Fruit fly (Drosophila melanogaster): Measurements from ENCODE around the gene CG33689.

CG33689 gene

DNA sequence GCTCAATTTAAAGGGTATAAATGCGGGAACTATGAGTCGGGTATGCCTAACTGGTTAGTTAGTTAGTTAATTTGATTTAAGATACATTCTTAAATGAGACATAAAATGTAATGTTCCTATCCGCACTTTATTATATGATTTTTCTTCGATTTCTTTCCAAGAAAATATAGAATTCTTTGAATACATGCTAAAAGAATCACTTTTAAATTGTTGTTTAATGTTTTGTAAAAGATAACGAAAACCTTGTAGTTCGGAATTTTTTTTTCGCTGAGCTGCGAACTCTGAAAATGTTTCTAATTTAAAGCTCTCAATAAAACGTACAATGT, 40.0 kb upstream of the CG33689 start (continued):
- TF ChIP-seq CG2129 (GFP tag; IDR thresholded peaks at IDR 0.05; ENCODE audit: partially characterized antibody), result no peak
- TF ChIP-seq ab (GFP tag; optimal IDR thresholded peaks at IDR 0.05), result no peak
- TF ChIP-seq stc (GFP tag; IDR thresholded peaks at IDR 0.05), result no peak
- TF ChIP-seq CG8359 (GFP tag; optimal IDR thresholded peaks at IDR 0.05; ENCODE audit: borderline replicate concordance), result no peak
- TF ChIP-seq CG9817 (tag; optimal IDR thresholded peaks at IDR 0.05), result peak; percentile 14
- no peak for TF ChIP-seq Eip74EF (GFP tag; optimal IDR thresholded peaks at IDR 0.05)
- TF ChIP-seq mam (GFP tag; optimal IDR thresholded peaks at IDR 0.05), result peak; percentile 36
- TF ChIP-seq Ets65A (GFP tag), result no peak
- peak; percentile 21 for TF ChIP-seq schlank (tag; optimal IDR thresholded peaks at IDR 0.05)
- TF ChIP-seq cad (GFP tag; optimal IDR thresholded peaks at IDR 0.05), result no peak
- TF ChIP-seq Mrtf (GFP tag; IDR thresholded peaks at IDR 0.05), result no peak
- TF ChIP-seq bcd (GFP tag; optimal IDR thresholded peaks at IDR 0.05), result no peak
- TF ChIP-seq BtbVII (GFP tag; optimal IDR thresholded peaks at IDR 0.05), result no peak
- no peak for TF ChIP-seq CG15479 (GFP tag; optimal IDR thresholded peaks at IDR 0.05)
- peak; percentile 12 for TF ChIP-seq CG12659 (GFP tag; optimal IDR thresholded peaks at IDR 0.05)
- TF ChIP-seq exex (tag; optimal IDR thresholded peaks at IDR 0.05), result peak; percentile 5
- no peak for TF ChIP-seq CG13296 (GFP tag; optimal IDR thresholded peaks at IDR 0.05)
- no peak for TF ChIP-seq CG10654 (GFP tag; optimal IDR thresholded peaks at IDR 0.05)
- no peak for TF ChIP-seq CG9437 (GFP tag; optimal IDR thresholded peaks at IDR 0.05)
- no peak for TF ChIP-seq Optix (GFP tag; IDR thresholded peaks at IDR 0.05)
- no peak for TF ChIP-seq zf30C (GFP tag; optimal IDR thresholded peaks at IDR 0.05)
- TF ChIP-seq aop (GFP tag; IDR thresholded peaks at IDR 0.05), result no peak
- no peak for TF ChIP-seq CG13624 (GFP tag; optimal IDR thresholded peaks at IDR 0.05)
- no peak for TF ChIP-seq Dek (tag; optimal IDR thresholded peaks at IDR 0.05)
- peak; percentile 35 for TF ChIP-seq CG30403 (GFP tag; optimal IDR thresholded peaks at IDR 0.05)

DNA sequence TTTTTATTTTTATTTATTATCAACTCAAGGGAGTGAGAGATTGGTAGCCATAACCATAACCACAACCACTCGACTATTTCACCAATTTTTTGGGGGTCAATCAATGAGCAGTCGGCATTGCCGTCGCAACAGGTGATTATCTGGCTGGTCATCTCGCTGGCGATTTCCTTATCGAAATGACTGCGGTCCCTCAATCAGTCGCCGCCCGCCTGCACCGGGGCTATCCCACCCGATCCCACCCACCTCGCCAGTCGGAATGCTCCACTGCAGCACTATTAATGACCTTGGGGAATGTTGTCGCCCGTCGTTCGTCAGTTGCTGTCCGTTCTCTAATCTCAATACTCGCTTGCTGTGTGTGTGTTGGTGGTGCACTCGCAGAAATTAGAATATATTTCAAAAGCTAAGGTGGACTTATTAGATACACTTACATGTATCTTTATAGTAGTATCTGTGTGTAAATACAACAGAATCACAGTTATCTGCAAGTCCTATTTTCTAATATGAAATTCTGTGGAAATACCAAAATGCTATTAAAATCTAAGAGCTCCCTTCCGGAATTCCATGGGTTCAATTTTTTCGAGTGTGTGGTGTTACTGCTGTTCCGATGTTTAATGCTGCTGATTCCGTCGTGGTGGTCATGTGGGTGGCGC, 39.5 kb upstream of the CG33689 start:
- peak; percentile 28; the same call in 1 of the 2 replicates for TF ChIP-seq CG10366 (GFP tag; IDR thresholded peaks at IDR 0.05)
- TF ChIP-seq CTCF (GFP tag; optimal IDR thresholded peaks at IDR 0.05), result no peak
- peak; percentile 62 for TF ChIP-seq CHES-1-like (GFP tag; optimal IDR thresholded peaks at IDR 0.05)
- peak; percentile 32; the same call in 1 of the 4 replicates for TF ChIP-seq Gug (GFP tag; IDR thresholded peaks at IDR 0.05)
- TF ChIP-seq CG17361 (GFP tag; IDR thresholded peaks at IDR 0.05), result peak; percentile 56; the same call in 2 of the 3 replicates
- peak; percentile 16 for TF ChIP-seq CG3163 (GFP tag; optimal IDR thresholded peaks at IDR 0.05)
- no peak for TF ChIP-seq CG5953 (GFP tag; IDR thresholded peaks at IDR 0.05)
- TF ChIP-seq Hey (tag; optimal IDR thresholded peaks at IDR 0.05), result no peak
- TF ChIP-seq pum (GFP tag; optimal IDR thresholded peaks at IDR 0.05), result peak; percentile 60
- peak; percentile 17 for TF ChIP-seq chn (GFP tag; optimal IDR thresholded peaks at IDR 0.05)
- no peak for TF ChIP-seq CG31365 (tag; optimal IDR thresholded peaks at IDR 0.05)
- peak; percentile 58 for TF ChIP-seq zfh2 (GFP tag; optimal IDR thresholded peaks at IDR 0.05)
- no peak for TF ChIP-seq bowl (GFP tag; IDR thresholded peaks at IDR 0.05)
- no peak for TF ChIP-seq zfh1 (GFP tag; IDR thresholded peaks at IDR 0.05)
- TF ChIP-seq gcm2 (GFP tag; optimal IDR thresholded peaks at IDR 0.05), result no peak
- TF ChIP-seq bbx (GFP tag; IDR thresholded peaks at IDR 0.05; ENCODE audit: partially characterized antibody), result no peak
- peak; percentile 46 for TF ChIP-seq Dek (tag; optimal IDR thresholded peaks at IDR 0.05)
- peak; percentile 32; the same call in 1 of the 2 replicates for TF ChIP-seq CG4730 (GFP tag; IDR thresholded peaks at IDR 0.05)
- TF ChIP-seq bsh (GFP tag; optimal IDR thresholded peaks at IDR 0.05), result peak in 1 of 2 experiments; percentile 64
- TF ChIP-seq CG2120 (GFP tag; optimal IDR thresholded peaks at IDR 0.05), result peak; percentile 89
- TF ChIP-seq CG8478 (optimal IDR thresholded peaks at IDR 0.05), result no peak
- TF ChIP-seq kah (GFP tag; optimal IDR thresholded peaks at IDR 0.05), result peak; percentile 4
- no peak for TF ChIP-seq Hr39 (optimal IDR thresholded peaks at IDR 0.05)
- TF ChIP-seq sens (GFP tag), result peak; percentile 83
- TF ChIP-seq nom (GFP tag; optimal IDR thresholded peaks at IDR 0.05), result no peak
- no peak for TF ChIP-seq CG10321 (GFP tag; IDR thresholded peaks at IDR 0.05)
- peak; percentile 10 for TF ChIP-seq nau (GFP tag; optimal IDR thresholded peaks at IDR 0.05)
- peak; percentile 59 for TF ChIP-seq Hsf (GFP tag; optimal IDR thresholded peaks at IDR 0.05)
- TF ChIP-seq ems (GFP tag; optimal IDR thresholded peaks at IDR 0.05), result peak; percentile 19
